Worm (Caenorhabditis elegans) whole organism, mixed stage, embryonic: ENCODE results near the gene unc-85.

Experiments
- M03D4.4 ChIP-seq: sonication (generic microtip); optimal IDR thresholded peaks from 2 replicates; lab custom pipeline; 2017; ENCODE audit warnings: mild to moderate bottlenecking, missing genetic modification characterization, missing compliant biosample characterization
- bed-3 ChIP-seq: fragments of 200-800 bp; sonication (Bioruptor generic); optimal IDR thresholded peaks from 3 replicates; lab custom pipeline; 2018; ENCODE audit warnings: mild to moderate bottlenecking, missing genetic modification characterization, moderate library complexity, missing compliant biosample characterization
- ceh-39 ChIP-seq: fragments of 150-350 bp; optimal IDR thresholded peaks from 2 replicates; lab custom pipeline; 2014; ENCODE audit warnings: missing biosample characterization, missing genetic modification characterization
- ceh-43 ChIP-seq: fragments of 200-800 bp; sonication (Bioruptor generic); optimal IDR thresholded peaks from 2 replicates; lab custom pipeline; 2018; ENCODE audit warnings: mild to moderate bottlenecking, missing genetic modification characterization, moderate library complexity, missing compliant biosample characterization
- ceh-83 ChIP-seq: fragments of 200-800 bp; sonication (Bioruptor generic); optimal IDR thresholded peaks from 2 replicates; lab custom pipeline; 2018; ENCODE audit warnings: mild to moderate bottlenecking, missing genetic modification characterization, missing compliant biosample characterization
- cnd-1 ChIP-seq: fragments of 200-800 bp; sonication (Bioruptor generic); optimal IDR thresholded peaks from 2 replicates; lab custom pipeline; 2018; ENCODE audit warnings: mild to moderate bottlenecking, missing genetic modification characterization, missing compliant biosample characterization
- elt-1 ChIP-seq: sonication (generic microtip); optimal IDR thresholded peaks from 2 replicates; lab custom pipeline; 2017; ENCODE audit warnings: missing genetic modification characterization, mild to moderate bottlenecking, missing compliant biosample characterization, antibody characterized with exemption, moderate library complexity, borderline replicate concordance; ENCODE audit not compliant: insufficient read depth
- elt-3 ChIP-seq: fragments of 150-350 bp; optimal IDR thresholded peaks from 2 replicates; lab custom pipeline; 2014; ENCODE audit warnings: missing biosample characterization, missing genetic modification characterization
- hlh-1 ChIP-seq: fragments of 150-350 bp; optimal IDR thresholded peaks from 2 replicates; lab custom pipeline; 2014; ENCODE audit warnings: missing biosample characterization, missing genetic modification reagents, missing genetic modification characterization
- lin-13 ChIP-seq: fragments of 150-350 bp; optimal IDR thresholded peaks from 2 replicates; lab custom pipeline; 2014; ENCODE audit warnings: missing biosample characterization, missing genetic modification characterization
- lin-32 ChIP-seq: fragments of 200-800 bp; sonication (Bioruptor generic); optimal IDR thresholded peaks from 2 replicates; lab custom pipeline; 2018; ENCODE audit warnings: mild to moderate bottlenecking, missing genetic modification characterization, missing compliant biosample characterization
- mab-5 ChIP-seq: fragments of 150-350 bp; optimal IDR thresholded peaks from 2 replicates; lab custom pipeline; 2014; ENCODE audit warnings: missing biosample characterization, missing genetic modification characterization
- mep-1 ChIP-seq: fragments of 150-350 bp; optimal IDR thresholded peaks from 2 replicates; lab custom pipeline; 2017; ENCODE audit warnings: missing biosample characterization, missing genetic modification reagents, missing genetic modification characterization, inconsistent platforms
- mls-2 ChIP-seq: sonication (generic microtip); optimal IDR thresholded peaks from 2 replicates; lab custom pipeline; 2016; ENCODE audit warnings: mild to moderate bottlenecking, missing genetic modification characterization, moderate library complexity, missing compliant biosample characterization
- nhr-12 ChIP-seq: fragments of 150-350 bp; optimal IDR thresholded peaks from 2 replicates; lab custom pipeline; 2014; ENCODE audit warnings: missing biosample characterization, missing genetic modification characterization
- nhr-2 ChIP-seq: fragments of 150-350 bp; optimal IDR thresholded peaks from 2 replicates; lab custom pipeline; 2014; ENCODE audit warnings: missing biosample characterization, missing genetic modification characterization
- nhr-237 ChIP-seq: fragments of 150-350 bp; optimal IDR thresholded peaks from 2 replicates; lab custom pipeline; 2014; ENCODE audit warnings: missing biosample characterization, missing genetic modification characterization
- nhr-28 ChIP-seq: fragments of 150-350 bp; optimal IDR thresholded peaks from 2 replicates; lab custom pipeline; 2014; ENCODE audit warnings: missing biosample characterization, missing genetic modification characterization
- nhr-76 ChIP-seq: sonication (generic microtip); optimal IDR thresholded peaks from 2 replicates; lab custom pipeline; 2017; ENCODE audit warnings: missing biosample characterization, missing genetic modification characterization
- pha-4 ChIP-seq: fragments of 150-350 bp; optimal IDR thresholded peaks from 2 replicates; lab custom pipeline; 2018; ENCODE audit warnings: missing biosample characterization, missing genetic modification reagents, missing genetic modification characterization
- sem-2 ChIP-seq: fragments of 200-800 bp; sonication (Bioruptor generic); optimal IDR thresholded peaks from 2 replicates; lab custom pipeline; 2018; ENCODE audit warnings: mild to moderate bottlenecking, missing genetic modification characterization, missing compliant biosample characterization
- snpc-4 ChIP-seq: fragments of 150-350 bp; optimal IDR thresholded peaks from 2 replicates; lab custom pipeline; 2014; ENCODE audit warnings: missing biosample characterization, missing genetic modification characterization
- sptf-1 ChIP-seq: sonication (generic microtip); optimal IDR thresholded peaks from 2 replicates; lab custom pipeline; 2017; ENCODE audit warnings: mild to moderate bottlenecking, missing genetic modification characterization, moderate library complexity, missing compliant biosample characterization
- tbx-8 ChIP-seq: fragments of 200-800 bp; sonication (Bioruptor generic); optimal IDR thresholded peaks from 2 replicates; lab custom pipeline; 2018; ENCODE audit warnings: mild to moderate bottlenecking, missing genetic modification characterization, moderate library complexity, missing compliant biosample characterization
- unc-120 ChIP-seq: sonication (generic microtip); optimal IDR thresholded peaks from 2 replicates; lab custom pipeline; 2017; ENCODE audit warnings: missing genetic modification characterization, missing compliant biosample characterization; ENCODE audit not compliant: poor library complexity, severe bottlenecking
- unc-39 ChIP-seq: fragments of 150-350 bp; optimal IDR thresholded peaks from 2 replicates; lab custom pipeline; 2014; ENCODE audit warnings: missing biosample characterization, missing genetic modification characterization
- unc-62 ChIP-seq: fragments of 150-350 bp; optimal IDR thresholded peaks from 2 replicates; lab custom pipeline; 2014; ENCODE audit warnings: missing biosample characterization, missing genetic modification reagents, missing genetic modification characterization
- ztf-11 ChIP-seq: fragments of 150-350 bp; optimal IDR thresholded peaks from 2 replicates; lab custom pipeline; 2014; ENCODE audit warnings: missing biosample characterization, missing genetic modification characterization

unc-85 gene

DNA sequence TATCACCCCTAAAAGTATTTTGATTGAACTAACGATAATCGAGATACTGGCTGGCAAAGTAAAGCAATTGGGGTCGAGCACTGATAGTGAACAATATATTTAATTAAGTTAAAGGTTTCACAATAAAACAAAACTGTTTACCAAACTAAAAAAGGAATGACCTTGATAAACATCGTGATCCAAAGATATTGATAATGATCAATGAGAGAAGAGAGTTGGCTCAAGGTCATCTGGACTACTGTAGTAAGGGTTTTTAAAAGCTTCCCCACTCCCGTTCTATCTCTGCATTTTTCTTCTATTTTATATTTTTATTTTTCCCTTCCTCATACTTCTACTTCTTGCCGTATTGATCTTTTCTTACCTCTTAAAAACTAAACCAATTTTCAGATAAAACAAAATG lies 47.7 kb downstream of the unc-85 start, which contains the start of gene F41C3.2:
Gene F41C3.2 (plus strand): TSS at position 388 of the 400 bp plus-strand sequence.
- TF ChIP-seq ztf-11 (tag; lab: Kevin White, UChicago) (no peak), ceh-83 (GFP tag; lab: Kevin White, UChicago) (no peak), nhr-28 (no peak), nhr-12 (tag; lab: Kevin White, UChicago) (no peak), nhr-76 (tag; lab: Kevin White, UChicago) (no peak), snpc-4 (tag; lab: Kevin White, UChicago) (no peak), lin-13 (tag; lab: Kevin White, UChicago) (no peak), mep-1 (tag; lab: Kevin White, UChicago) (no peak), tbx-8 (no peak), unc-120 (tag; lab: Kevin White, UChicago) (no peak), ceh-43 (GFP tag; lab: Kevin White, UChicago) (no peak), nhr-2 (tag; lab: Kevin White, UChicago) (no peak), cnd-1 (tag; lab: Kevin White, UChicago) (no peak), unc-39 (no peak), ceh-39 (tag; lab: Kevin White, UChicago) (no peak), mab-5 (tag; lab: Kevin White, UChicago) (no peak), pha-4 (tag; lab: Kevin White, UChicago) (no peak), unc-62 (GFP tag; lab: Kevin White, UChicago) (no peak), elt-3 (tag; lab: Kevin White, UChicago) (no peak), nhr-237 (tag; lab: Kevin White, UChicago) (no peak)
- TF ChIP-seq, all 35 proteins: peak for 0

DNA sequence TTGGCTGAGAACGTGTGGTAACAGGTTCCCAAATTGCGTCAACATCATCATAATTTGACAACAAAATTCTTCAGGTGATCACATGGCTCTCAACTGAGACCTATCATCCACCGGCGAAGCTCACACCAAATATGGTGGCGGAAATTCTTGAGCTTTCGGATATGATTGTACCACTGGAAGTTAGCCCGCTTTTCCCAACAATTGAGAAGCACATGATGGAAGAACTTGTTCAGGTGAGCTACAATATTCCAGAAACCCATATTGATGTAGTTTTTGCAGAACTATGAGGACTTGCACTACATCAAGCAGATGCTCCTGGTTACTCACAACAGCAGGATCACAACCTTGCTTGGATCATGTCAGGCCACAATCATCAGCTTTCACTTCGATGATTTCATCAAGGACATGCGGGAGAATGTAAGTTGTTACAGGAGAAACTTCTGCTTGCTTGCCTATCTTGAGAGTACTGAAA lies 50.4 kb downstream of the unc-85 start, which contains the start of gene F41C3.1:
Gene F41C3.1 (plus strand): TSS at position 51 of the 472 bp plus-strand sequence.
- TF ChIP-seq sem-2 (GFP tag; lab: Kevin White, UChicago) (no peak), hlh-1 (tag; lab: Kevin White, UChicago) (no peak), elt-1 (tag; lab: Kevin White, UChicago) (no peak), nhr-12 (tag; lab: Kevin White, UChicago) (no peak), unc-120 (tag; lab: Kevin White, UChicago) (no peak), unc-62 (GFP tag; lab: Kevin White, UChicago) (no peak), bed-3 (no peak), ztf-11 (tag; lab: Kevin White, UChicago) (no peak), snpc-4 (tag; lab: Kevin White, UChicago) (no peak), M03D4.4 (tag; lab: Kevin White, UChicago) (no peak), cnd-1 (tag; lab: Kevin White, UChicago) (no peak), nhr-2 (tag; lab: Kevin White, UChicago) (no peak), sptf-1 (tag; lab: Kevin White, UChicago) (no peak), lin-32 (GFP tag; lab: Kevin White, UChicago) (no peak), lin-13 (tag; lab: Kevin White, UChicago) (no peak), mls-2 (tag; lab: Kevin White, UChicago) (no peak)
